Fruit fly (Drosophila melanogaster) S2 (cell line): ENCODE measurements around the gene Ldsdh1.

Experiments
- CG8478 ChIP-seq: fragments of >200 bp; optimal IDR thresholded peaks from 2 replicates; lab custom pipeline; 2018
- CTCF ChIP-seq, 2 experiments: fragments of >200 bp; optimal IDR thresholded peaks; 2 replicates each; lab custom pipeline; 2018

dm6 chrX:8110984-8111383, 29.6 kb upstream of the Ldsdh1 start:
- no peak for TF ChIP-seq CG8478 (lab: Kevin White, UChicago)
- no peak for TF ChIP-seq CTCF (optimal IDR thresholded peaks at IDR 0.05; lab: Kevin White, UChicago)
